Fruit fly (Drosophila melanogaster): ENCODE measurements around the gene CG12011.

Gene CG12011

dm6 chr3L:1648690-1649355 is 45.6 kb upstream of the CG12011 start, which contains the start of gene CG13920 (continued):
- TF ChIP-seq bbx (GFP tag; IDR thresholded peaks at IDR 0.05; ENCODE audit: partially characterized antibody) (peak; percentile 21; the same call in 1 of the 2 replicates), CG6272 (GFP tag; IDR thresholded peaks at IDR 0.05) (no peak), CG13296 (GFP tag; optimal IDR thresholded peaks at IDR 0.05) (no peak), Adf1 (GFP tag; IDR thresholded peaks at IDR 0.05) (no peak; the same call in 1 of the 2 replicates), lov (optimal IDR thresholded peaks at IDR 0.05) (no peak), lov (GFP tag; IDR thresholded peaks at IDR 0.05) (no peak), Neu2 (GFP tag; optimal IDR thresholded peaks at IDR 0.05; ENCODE audit: borderline replicate concordance) (no peak), Asciz (GFP tag; optimal IDR thresholded peaks at IDR 0.05) (no peak), CG18011 (GFP tag; optimal IDR thresholded peaks at IDR 0.05) (no peak), mirr (GFP tag; optimal IDR thresholded peaks at IDR 0.05) (no peak), Nf-YA (GFP tag; IDR thresholded peaks at IDR 0.05) (no peak), pan (optimal IDR thresholded peaks at IDR 0.05) (no peak), pan (GFP tag; optimal IDR thresholded peaks at IDR 0.05 in 1 of 2, IDR thresholded peaks at IDR 0.05 in 1 of 2) (no peak), Med (GFP tag) (peak; percentile 59), CG4404 (GFP tag; IDR thresholded peaks at IDR 0.05) (no peak), corto (GFP tag; optimal IDR thresholded peaks at IDR 0.05) (no peak), sug (tag; optimal IDR thresholded peaks at IDR 0.05) (peak; percentile 59), CG7987 (GFP tag; optimal IDR thresholded peaks at IDR 0.05) (no peak), ap (GFP tag; IDR thresholded peaks at IDR 0.05) (no peak), dati (GFP tag; IDR thresholded peaks at IDR 0.05) (no peak), CG7839 (tag; optimal IDR thresholded peaks at IDR 0.05) (no peak), cwo (GFP tag; optimal IDR thresholded peaks at IDR 0.05) (no peak), hth (optimal IDR thresholded peaks at IDR 0.05) (no peak), CG4730 (GFP tag; IDR thresholded peaks at IDR 0.05) (no peak), CG13287 (GFP tag; IDR thresholded peaks at IDR 0.05; ENCODE audit: partially characterized antibody) (peak; percentile 13; the same call in 1 of the 2 replicates), unc-4 (GFP tag; IDR thresholded peaks at IDR 0.05; ENCODE audit: partially characterized antibody) (peak; percentile 43; the same call in 1 of the 2 replicates), nau (GFP tag; optimal IDR thresholded peaks at IDR 0.05) (no peak), CG11696 (GFP tag; IDR thresholded peaks at IDR 0.05) (no peak), B-H1 (GFP tag; IDR thresholded peaks at IDR 0.05) (no peak), maf-S (GFP tag; optimal IDR thresholded peaks at IDR 0.05) (no peak), Nf-YB (GFP tag; optimal IDR thresholded peaks at IDR 0.05) (no peak), CG6765 (GFP tag; optimal IDR thresholded peaks at IDR 0.05) (no peak), CG2889 (GFP tag; IDR thresholded peaks at IDR 0.05) (no peak), Deaf1 (tag; optimal IDR thresholded peaks at IDR 0.05) (peak; percentile 91), CG4854 (GFP tag; optimal IDR thresholded peaks at IDR 0.05) (no peak), CG17385 (GFP tag; optimal IDR thresholded peaks at IDR 0.05) (no peak), onecut (GFP tag; IDR thresholded peaks at IDR 0.05) (peak; percentile 99), h (optimal IDR thresholded peaks at IDR 0.05) (no peak), nmo (GFP tag; optimal IDR thresholded peaks at IDR 0.05) (no peak), CG11085 (GFP tag; IDR thresholded peaks at IDR 0.05) (no peak), chm (GFP tag; IDR thresholded peaks at IDR 0.05) (no peak), dan (GFP tag; IDR thresholded peaks at IDR 0.05) (no peak), Ssrp (tag; optimal IDR thresholded peaks at IDR 0.05) (no peak), D (optimal IDR thresholded peaks at IDR 0.05) (no peak), D (GFP tag; optimal IDR thresholded peaks at IDR 0.05) (no peak), CG2116 (GFP tag; optimal IDR thresholded peaks at IDR 0.05) (no peak), pum (GFP tag; optimal IDR thresholded peaks at IDR 0.05) (no peak), CG1647 (GFP tag; optimal IDR thresholded peaks at IDR 0.05) (no peak), slou (GFP tag; optimal IDR thresholded peaks at IDR 0.05) (no peak), NfI (GFP tag; optimal IDR thresholded peaks at IDR 0.05) (no peak), CG3847 (GFP tag; IDR thresholded peaks at IDR 0.05) (no peak), Dll (GFP tag; IDR thresholded peaks at IDR 0.05; ENCODE audit: partially characterized antibody) (no peak)
